Fruit fly (Drosophila melanogaster) whole organism, pupa: ENCODE results near the gene CrebA.

Source experiments
- CG12605 ChIP-seq: fragments of 200-800 bp; sonication (Bioruptor generic); IDR thresholded peaks from 2 replicates; pipeline ENCODE4 v1.3.6; 2022; ENCODE audit warnings: missing biosample characterization, missing genetic modification characterization
- CG15710 ChIP-seq: fragments of 200-800 bp; sonication (Bioruptor generic); optimal IDR thresholded peaks from 2 replicates; lab custom pipeline; 2018; ENCODE audit warnings: missing biosample characterization, mild to moderate bottlenecking, missing genetic modification characterization, moderate library complexity
- CG17806 ChIP-seq: fragments of 200-800 bp; sonication (Bioruptor generic); optimal IDR thresholded peaks from 2 replicates; lab custom pipeline; 2018; ENCODE audit warnings: missing biosample characterization, mild to moderate bottlenecking, missing genetic modification characterization, moderate library complexity
- CG32121 ChIP-seq: fragments of 200-800 bp; sonication (Bioruptor generic); IDR thresholded peaks from 2 replicates; pipeline ENCODE4 v1.3.6; 2022; ENCODE audit warnings: missing biosample characterization, missing genetic modification characterization
- CG4496 ChIP-seq: fragments of 200-800 bp; sonication (Bioruptor generic); IDR thresholded peaks from 3 replicates; pipeline ENCODE4 v1.3.6; 2022; ENCODE audit warnings: missing biosample characterization, missing genetic modification characterization
- CG8159 ChIP-seq: fragments of 200-800 bp; sonication (Bioruptor generic); optimal IDR thresholded peaks from 3 replicates; lab custom pipeline; 2018; ENCODE audit warnings: missing biosample characterization, mild to moderate bottlenecking, missing genetic modification characterization, moderate library complexity
- CG8301 ChIP-seq: fragments of 200-800 bp; sonication (Bioruptor generic); optimal IDR thresholded peaks from 2 replicates; lab custom pipeline; 2018; ENCODE audit warnings: missing biosample characterization, mild to moderate bottlenecking, missing genetic modification characterization
- CG9948 ChIP-seq: fragments of 200-800 bp; sonication (Bioruptor generic); optimal IDR thresholded peaks from 2 replicates; lab custom pipeline; 2018; ENCODE audit warnings: missing biosample characterization, mild to moderate bottlenecking, missing genetic modification characterization, moderate library complexity
- EcR ChIP-seq: fragments of 200-800 bp; sonication (Bioruptor generic); optimal IDR thresholded peaks from 3 replicates; lab custom pipeline; 2019; ENCODE audit warnings: missing biosample characterization, missing genetic modification characterization, mild to moderate bottlenecking, moderate library complexity, missing genetic modification reagents
- Ets98B ChIP-seq: fragments of 200-800 bp; sonication (Bioruptor generic); IDR thresholded peaks from 2 replicates; pipeline ENCODE4 v1.3.6; 2022; ENCODE audit warnings: missing biosample characterization, missing genetic modification characterization
- Snoo ChIP-seq: fragments of 200-800 bp; sonication (Bioruptor generic); optimal IDR thresholded peaks from 3 replicates; lab custom pipeline; 2017; ENCODE audit warnings: missing biosample characterization, mild to moderate bottlenecking, missing genetic modification characterization, inconsistent platforms
- fd96Ca ChIP-seq: fragments of 200-800 bp; sonication (Bioruptor generic); IDR thresholded peaks from 3 replicates; pipeline ENCODE4 v1.3.6; 2022; ENCODE audit warnings: missing biosample characterization, missing genetic modification characterization

dm6 chr3L:15568748-15569147 lies 33.6 kb downstream of the CrebA start:
- TF ChIP-seq CG8159 (tag; lab: Kevin White, UChicago), result no peak
- peak; percentile 68 for TF ChIP-seq EcR
- no peak for TF ChIP-seq CG9948 (tag; lab: Kevin White, UChicago)
- no peak for TF ChIP-seq Ets98B (GFP tag; lab: Robert Waterston, UW)
- no peak for TF ChIP-seq CG17806 (tag; lab: Kevin White, UChicago)
- TF ChIP-seq CG8301 (tag; lab: Kevin White, UChicago), result no peak
- no peak for TF ChIP-seq Snoo (tag; lab: Kevin White, UChicago)
- no peak for TF ChIP-seq fd96Ca (GFP tag; lab: Robert Waterston, UW)
- TF ChIP-seq CG4496, result no peak
- TF ChIP-seq CG32121 (GFP tag; lab: Robert Waterston, UW), result no peak
- no peak for TF ChIP-seq CG15710
- TF ChIP-seq CG12605 (GFP tag; lab: Robert Waterston, UW), result no peak
